Worm (Caenorhabditis elegans) whole organism, midembryonic: ENCODE data around the gene hlh-19.

ENCODE experiments used
- T22C8.4 ChIP-seq: fragments of 200-800 bp; sonication (Bioruptor generic); IDR thresholded peaks from 2 replicates; pipeline ENCODE4 v1.3.6; 2022; ENCODE audit warnings: missing genetic modification characterization, missing compliant biosample characterization
- cog-1 ChIP-seq: sonication (generic microtip); optimal IDR thresholded peaks from 2 replicates; lab custom pipeline; 2016; ENCODE audit warnings: missing genetic modification characterization, missing compliant biosample characterization
- flt-1 ChIP-seq: fragments of 200-800 bp; sonication (Bioruptor generic); IDR thresholded peaks from 2 replicates; pipeline ENCODE4 v1.3.6; 2022; ENCODE audit warnings: missing genetic modification characterization, missing compliant biosample characterization
- klf-2 ChIP-seq: fragments of 200-800 bp; sonication (Bioruptor generic); conservative IDR thresholded peaks from 2 replicates; pipeline ENCODE4 v1.3.6; 2022; ENCODE audit warnings: missing genetic modification reagents, missing genetic modification characterization, missing compliant biosample characterization
- med-1 ChIP-seq: sonication (generic microtip); optimal IDR thresholded peaks from 2 replicates; lab custom pipeline; 2017; ENCODE audit warnings: missing genetic modification characterization, mild to moderate bottlenecking, missing compliant biosample characterization, antibody characterized with exemption, missing genetic modification reagents; ENCODE audit not compliant: insufficient read depth
- ref-1 ChIP-seq: fragments of 200-800 bp; sonication (Bioruptor generic); conservative IDR thresholded peaks from 2 replicates; pipeline ENCODE4 v1.3.6; 2022; ENCODE audit warnings: missing genetic modification reagents, missing genetic modification characterization, missing compliant biosample characterization
- tab-1 ChIP-seq: fragments of 200-800 bp; sonication (Bioruptor generic); IDR thresholded peaks from 2 replicates; pipeline ENCODE4 v1.3.6; 2022; ENCODE audit warnings: missing genetic modification characterization, missing compliant biosample characterization
- ztf-23 ChIP-seq: fragments of 200-800 bp; sonication (Bioruptor generic); IDR thresholded peaks from 2 replicates; pipeline ENCODE4 v1.3.6; 2022; ENCODE audit warnings: missing genetic modification reagents, missing genetic modification characterization, missing compliant biosample characterization
- ztf-29 ChIP-seq: fragments of 200-800 bp; sonication (Bioruptor generic); IDR thresholded peaks from 2 replicates; pipeline ENCODE4 v1.3.6; 2022; ENCODE audit warnings: missing genetic modification reagents, missing genetic modification characterization, missing compliant biosample characterization

The hlh-19 gene

DNA sequence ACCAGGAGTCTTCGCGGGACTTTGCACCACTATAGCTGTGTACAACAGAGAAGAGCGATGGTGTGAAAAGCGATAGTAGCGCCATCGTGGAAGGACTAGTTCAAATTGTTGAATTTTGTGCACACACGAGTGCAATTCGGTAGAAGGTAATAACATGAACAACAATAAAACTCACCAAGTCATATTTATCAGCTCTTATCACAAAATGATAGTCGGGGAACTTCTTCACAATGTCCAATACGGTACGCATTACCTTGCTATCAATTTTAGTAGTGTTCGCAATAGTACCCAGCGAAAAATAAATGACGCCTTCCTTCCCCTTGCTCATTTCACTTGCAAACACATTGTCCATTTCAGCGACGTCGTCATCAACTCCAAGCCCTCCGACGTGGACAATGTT, 29.4 kb downstream of the hlh-19 start:
- no peak for TF ChIP-seq med-1 (GFP tag; lab: Kevin White, UChicago)
- no peak for TF ChIP-seq T22C8.4
- no peak for TF ChIP-seq tab-1 (GFP tag; lab: Robert Waterston, UW)
- TF ChIP-seq klf-2 (GFP tag; lab: Robert Waterston, UW) = no peak
- TF ChIP-seq ztf-23 (GFP tag; lab: Robert Waterston, UW) = no peak
- TF ChIP-seq ref-1 = no peak
- TF ChIP-seq ztf-29 (GFP tag; lab: Robert Waterston, UW) = no peak
- TF ChIP-seq cog-1 (tag; lab: Kevin White, UChicago) = no peak
- no peak for TF ChIP-seq flt-1

- TF ChIP-seq T22C8.4 = no peak
- no peak for TF ChIP-seq flt-1
- TF ChIP-seq ztf-23 (GFP tag; lab: Robert Waterston, UW) = no peak
- TF ChIP-seq tab-1 (GFP tag; lab: Robert Waterston, UW) = no peak
- TF ChIP-seq ztf-29 (GFP tag; lab: Robert Waterston, UW) = no peak
- no peak for TF ChIP-seq ref-1
- no peak for TF ChIP-seq med-1 (GFP tag; lab: Kevin White, UChicago)
- TF ChIP-seq klf-2 (GFP tag; lab: Robert Waterston, UW) = no peak
- no peak for TF ChIP-seq cog-1 (tag; lab: Kevin White, UChicago)
Measured at ce11 chrX:524498-524897, 32.6 kb downstream of the hlh-19 start.

ce11 chrX:520881-521280, 36.2 kb downstream of the hlh-19 start, which contains the start of gene B0310.3:
TSS of gene B0310.3 (minus strand) at chrX:520981.
- no peak for TF ChIP-seq T22C8.4
- no peak for TF ChIP-seq ztf-23 (GFP tag; lab: Robert Waterston, UW)
- no peak for TF ChIP-seq med-1 (GFP tag; lab: Kevin White, UChicago)
- TF ChIP-seq tab-1 (GFP tag; lab: Robert Waterston, UW) = no peak
- TF ChIP-seq cog-1 (tag; lab: Kevin White, UChicago) = no peak
- no peak for TF ChIP-seq ref-1
- TF ChIP-seq klf-2 (GFP tag; lab: Robert Waterston, UW) = no peak

ce11 chrX:516761-517160, 40.3 kb downstream of the hlh-19 start:
- TF ChIP-seq flt-1 = peak; percentile 62; the same call in 1 of the 2 replicates

- TF ChIP-seq cog-1 (tag; lab: Kevin White, UChicago) (no peak), T22C8.4 (no peak), tab-1 (GFP tag; lab: Robert Waterston, UW) (no peak), ref-1 (no peak), ztf-29 (GFP tag; lab: Robert Waterston, UW) (no peak), ztf-23 (GFP tag; lab: Robert Waterston, UW) (no peak), med-1 (GFP tag; lab: Kevin White, UChicago) (no peak), flt-1 (no peak), klf-2 (GFP tag; lab: Robert Waterston, UW) (no peak)
Measured at ce11 chrX:514023-514422, 43.1 kb downstream of the hlh-19 start.

DNA sequence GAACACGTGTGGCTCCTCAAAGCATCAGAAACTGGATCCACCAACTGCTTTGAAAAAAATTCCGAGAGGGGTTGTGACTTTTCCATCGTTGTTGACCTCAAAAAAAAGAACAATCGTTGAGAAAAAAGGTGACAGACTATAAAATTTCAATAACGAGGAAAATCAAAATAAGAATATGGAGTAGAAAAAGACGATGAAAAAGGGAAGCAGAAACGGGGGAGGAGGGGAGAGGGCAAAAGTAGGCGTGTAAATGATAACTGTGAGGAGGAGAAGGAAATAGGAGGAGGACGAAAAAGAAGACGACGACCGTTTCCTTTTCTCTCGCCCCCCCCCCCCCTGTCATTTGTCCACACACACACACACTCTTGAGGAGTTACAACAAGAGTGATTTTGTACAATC, 50.2 kb downstream of the hlh-19 start, which contains the start of gene B0310.2:
Gene B0310.2 (minus strand): TSS at position 101 of the 400 bp plus-strand sequence.
- no peak for TF ChIP-seq flt-1
- TF ChIP-seq T22C8.4 = no peak
- TF ChIP-seq med-1 (GFP tag; lab: Kevin White, UChicago) = no peak
- TF ChIP-seq ztf-23 (GFP tag; lab: Robert Waterston, UW) = no peak
- TF ChIP-seq klf-2 (GFP tag; lab: Robert Waterston, UW) = no peak
- TF ChIP-seq cog-1 (tag; lab: Kevin White, UChicago) = no peak
- TF ChIP-seq ref-1 = no peak
- no peak for TF ChIP-seq ztf-29 (GFP tag; lab: Robert Waterston, UW)
- TF ChIP-seq tab-1 (GFP tag; lab: Robert Waterston, UW) = no peak
